Worm (Caenorhabditis elegans) whole organism, L4 larva: Measurements from ENCODE around the gene fln-1.
A peak's percentile ranks its signal among the peaks of the same experiment; 100 is the strongest.

ENCODE experiments used
- D1046.2 ChIP-seq: fragments of 200-800 bp; sonication (Bioruptor generic); IDR thresholded peaks from 2 replicates; pipeline ENCODE4 v1.3.6; 2022; ENCODE audit warnings: missing genetic modification characterization, missing compliant biosample characterization
- F10B5.3 ChIP-seq: sonication (generic microtip); optimal IDR thresholded peaks from 2 replicates; lab custom pipeline; 2016; ENCODE audit warnings: mild to moderate bottlenecking, missing genetic modification characterization, missing compliant biosample characterization
- T20F7.1 ChIP-seq: fragments of 200-800 bp; sonication (Bioruptor generic); optimal IDR thresholded peaks from 2 replicates; lab custom pipeline; 2018; ENCODE audit warnings: mild to moderate bottlenecking, missing genetic modification characterization, missing compliant biosample characterization
- T26A8.4 ChIP-seq: fragments of 200-800 bp; sonication (Bioruptor generic); IDR thresholded peaks from 2 replicates; pipeline ENCODE4 v1.3.6; 2022; ENCODE audit warnings: missing genetic modification characterization, missing compliant biosample characterization
- Y48G9A.11 ChIP-seq: fragments of 200-800 bp; sonication (Bioruptor generic); IDR thresholded peaks from 2 replicates; pipeline ENCODE4 v1.3.6; 2022; ENCODE audit warnings: missing genetic modification reagents, missing genetic modification characterization, missing compliant biosample characterization
- Y5F2A.4 ChIP-seq: fragments of 200-800 bp; sonication (Bioruptor generic); optimal IDR thresholded peaks from 2 replicates; lab custom pipeline; 2018; ENCODE audit warnings: mild to moderate bottlenecking, missing genetic modification characterization, missing compliant biosample characterization
- ZK337.2 ChIP-seq: fragments of 200-800 bp; sonication (Bioruptor generic); IDR thresholded peaks from 2 replicates; pipeline ENCODE4 v1.3.6; 2022; ENCODE audit warnings: missing genetic modification reagents, missing genetic modification characterization, missing compliant biosample characterization
- ceh-28 ChIP-seq: fragments of 150-350 bp; optimal IDR thresholded peaks from 2 replicates; lab custom pipeline; 2014; ENCODE audit warnings: missing biosample characterization, missing genetic modification reagents, missing genetic modification characterization
- ceh-32 ChIP-seq: sonication (generic microtip); optimal IDR thresholded peaks from 2 replicates; lab custom pipeline; 2016; ENCODE audit warnings: mild to moderate bottlenecking, missing genetic modification characterization, missing compliant biosample characterization; ENCODE audit not compliant: poor library complexity
- ceh-62 ChIP-seq: sonication (generic microtip); optimal IDR thresholded peaks from 2 replicates; lab custom pipeline; 2017; ENCODE audit warnings: missing biosample characterization, missing genetic modification characterization
- ces-1 ChIP-seq: fragments of 150-350 bp; sonication (generic microtip); optimal IDR thresholded peaks from 4 replicates; lab custom pipeline; 2014; ENCODE audit warnings: missing biosample characterization, missing genetic modification reagents, missing genetic modification characterization
- ctbp-1 ChIP-seq: fragments of 200-800 bp; sonication (Bioruptor generic); IDR thresholded peaks from 2 replicates; pipeline ENCODE4 v1.3.6; 2022; ENCODE audit warnings: missing genetic modification reagents, missing genetic modification characterization, missing compliant biosample characterization
- daf-16 ChIP-seq, 3 experiments: sonication (generic microtip); optimal IDR thresholded peaks; 2 replicates each; lab custom pipeline; 2016 to 2017; ENCODE audit warnings: missing genetic modification characterization in 3 of 3, missing genetic modification reagents in 3 of 3, mild to moderate bottlenecking in 2 of 3, missing compliant biosample characterization in 2 of 3, missing biosample characterization in 1 of 3, moderate library complexity in 1 of 3
- daf-8 ChIP-seq: fragments of 200-800 bp; sonication (Bioruptor generic); IDR thresholded peaks from 2 replicates; pipeline ENCODE4 v1.3.6; 2022; ENCODE audit warnings: missing genetic modification characterization, missing compliant biosample characterization
- dmd-6 ChIP-seq: fragments of 200-800 bp; sonication (Bioruptor generic); IDR thresholded peaks from 2 replicates; pipeline ENCODE4 v1.3.6; 2022; ENCODE audit warnings: missing genetic modification reagents, missing genetic modification characterization, missing compliant biosample characterization
- dmd-8 ChIP-seq: fragments of 200-800 bp; sonication (Bioruptor generic); IDR thresholded peaks from 2 replicates; pipeline ENCODE4 v1.3.6; 2022; ENCODE audit warnings: missing genetic modification characterization, missing compliant biosample characterization
- dve-1 ChIP-seq: sonication (generic microtip); optimal IDR thresholded peaks from 2 replicates; lab custom pipeline; 2017; ENCODE audit warnings: antibody characterized with exemption, mild to moderate bottlenecking, missing genetic modification characterization, missing compliant biosample characterization; ENCODE audit not compliant: insufficient read depth
- egl-27 ChIP-seq: sonication (generic microtip); optimal IDR thresholded peaks from 3 replicates; lab custom pipeline; 2017; ENCODE audit warnings: missing biosample characterization, missing genetic modification reagents, missing genetic modification characterization
- gei-8 ChIP-seq: fragments of 200-800 bp; sonication (Bioruptor generic); optimal IDR thresholded peaks from 2 replicates; lab custom pipeline; 2018; ENCODE audit warnings: mild to moderate bottlenecking, missing genetic modification characterization, missing compliant biosample characterization
- hif-1 ChIP-seq, 2 experiments: sonication (generic microtip); optimal IDR thresholded peaks; 2 replicates each; lab custom pipeline; 2016 to 2017; ENCODE audit warnings: missing compliant biosample characterization in 2 of 2, missing genetic modification characterization in 2 of 2, missing genetic modification reagents in 2 of 2, missing genotype in 2 of 2, mild to moderate bottlenecking in 1 of 2
- hmg-1.1 ChIP-seq: fragments of 200-800 bp; sonication (Bioruptor generic); IDR thresholded peaks from 2 replicates; pipeline ENCODE4 v1.3.6; 2022; ENCODE audit warnings: missing genetic modification reagents, missing genetic modification characterization, missing compliant biosample characterization
- lim-7 ChIP-seq: fragments of 200-800 bp; sonication (Bioruptor generic); IDR thresholded peaks from 2 replicates; pipeline ENCODE4 v1.3.6; 2022; ENCODE audit warnings: missing genetic modification characterization, missing compliant biosample characterization
- lin-1 ChIP-seq: fragments of 200-800 bp; sonication (Bioruptor generic); IDR thresholded peaks from 2 replicates; pipeline ENCODE4 v1.3.6; 2022; ENCODE audit warnings: missing genetic modification reagents, missing genetic modification characterization, missing compliant biosample characterization
- lin-13 ChIP-seq: fragments of 150-350 bp; optimal IDR thresholded peaks from 2 replicates; lab custom pipeline; 2014; ENCODE audit warnings: missing biosample characterization, missing genetic modification reagents, missing genetic modification characterization
- lin-29 ChIP-seq: fragments of 200-800 bp; sonication (Bioruptor generic); IDR thresholded peaks from 2 replicates; pipeline ENCODE4 v1.3.6; 2022; ENCODE audit warnings: missing genetic modification reagents, missing genetic modification characterization, missing compliant biosample characterization
- lin-39 ChIP-seq: fragments of 150-350 bp; optimal IDR thresholded peaks from 2 replicates; lab custom pipeline; 2014; ENCODE audit warnings: missing biosample characterization, missing genetic modification reagents, missing genetic modification characterization
- mdl-1 ChIP-seq, 2 experiments: fragments of 150-350 bp in 1 of 2; sonication (generic microtip) in 1 of 2; optimal IDR thresholded peaks; 2 replicates each; lab custom pipeline; 2014 to 2017; ENCODE audit warnings: missing biosample characterization in 2 of 2, missing genetic modification characterization in 2 of 2
- mep-1 ChIP-seq: fragments of 150-350 bp; sonication (generic microtip); optimal IDR thresholded peaks from 3 replicates; lab custom pipeline; 2014; ENCODE audit warnings: missing biosample characterization, missing genetic modification characterization
- mes-2 ChIP-seq: sonication (generic microtip); optimal IDR thresholded peaks from 2 replicates; lab custom pipeline; 2016; ENCODE audit warnings: missing genotype, mild to moderate bottlenecking, missing genetic modification characterization, missing compliant biosample characterization; ENCODE audit not compliant: poor library complexity, severe bottlenecking
- mxl-2 ChIP-seq: fragments of 200-800 bp; sonication (Bioruptor generic); conservative IDR thresholded peaks from 2 replicates; pipeline ENCODE4 v1.3.6; 2022; ENCODE audit warnings: missing genetic modification reagents, missing genetic modification characterization, missing compliant biosample characterization
- mxl-3 ChIP-seq: fragments of 200-800 bp; sonication (Bioruptor generic); optimal IDR thresholded peaks from 2 replicates; lab custom pipeline; 2018; ENCODE audit warnings: mild to moderate bottlenecking, missing genetic modification characterization, missing compliant biosample characterization
- nhr-102 ChIP-seq: sonication (generic microtip); optimal IDR thresholded peaks from 2 replicates; lab custom pipeline; 2016; ENCODE audit warnings: mild to moderate bottlenecking, missing genetic modification characterization, moderate library complexity, missing compliant biosample characterization
- nhr-111 ChIP-seq: fragments of 200-800 bp; sonication (Bioruptor generic); optimal IDR thresholded peaks from 2 replicates; lab custom pipeline; 2018; ENCODE audit warnings: mild to moderate bottlenecking, missing genetic modification characterization, missing compliant biosample characterization
- nhr-41 ChIP-seq: fragments of 200-800 bp; sonication (Bioruptor generic); IDR thresholded peaks from 2 replicates; pipeline ENCODE4 v1.3.6; 2022; ENCODE audit warnings: missing genetic modification reagents, missing genetic modification characterization, missing compliant biosample characterization
- nhr-48 ChIP-seq: sonication (generic microtip); optimal IDR thresholded peaks from 2 replicates; lab custom pipeline; 2016; ENCODE audit warnings: mild to moderate bottlenecking, missing genetic modification characterization, missing compliant biosample characterization
- nhr-77 ChIP-seq: fragments of 150-350 bp; optimal IDR thresholded peaks from 2 replicates; lab custom pipeline; 2014; ENCODE audit warnings: missing biosample characterization, missing genetic modification characterization
- pqm-1 ChIP-seq: sonication (generic microtip); optimal IDR thresholded peaks from 2 replicates; lab custom pipeline; 2017; ENCODE audit warnings: missing biosample characterization, missing genetic modification characterization
- saeg-2 ChIP-seq: fragments of 200-800 bp; sonication (Bioruptor generic); IDR thresholded peaks from 2 replicates; pipeline ENCODE4 v1.3.6; 2022; ENCODE audit warnings: missing genetic modification reagents, missing genetic modification characterization, missing compliant biosample characterization
- skn-1 ChIP-seq: fragments of 150-350 bp; optimal IDR thresholded peaks from 2 replicates; lab custom pipeline; 2014; ENCODE audit warnings: missing biosample characterization, missing genetic modification characterization
- tra-1 ChIP-seq: fragments of 200-800 bp; sonication (Bioruptor generic); IDR thresholded peaks from 2 replicates; pipeline ENCODE4 v1.3.6; 2022; ENCODE audit warnings: missing genetic modification reagents, missing genetic modification characterization, missing compliant biosample characterization
- unc-62 ChIP-seq, 3 experiments: fragments of 150-350 bp in 1 of 3; sonication (generic microtip); optimal IDR thresholded peaks in 2 of 3; peaks in 1 of 3; 1 replicate in 1 of 3; 2 replicates in 2 of 3; lab custom pipeline; 2014 to 2017; ENCODE audit warnings: missing biosample characterization in 3 of 3, missing genetic modification characterization in 3 of 3, missing genetic modification reagents in 3 of 3, missing genotype in 1 of 3
- zip-11 ChIP-seq: fragments of 200-800 bp; sonication (Bioruptor generic); IDR thresholded peaks from 2 replicates; pipeline ENCODE4 v1.3.6; 2022; ENCODE audit warnings: missing genetic modification characterization, missing compliant biosample characterization
- ztf-11 ChIP-seq: fragments of 150-350 bp; optimal IDR thresholded peaks from 2 replicates; lab custom pipeline; 2014; ENCODE audit warnings: missing biosample characterization, missing genetic modification characterization

Gene fln-1

DNA sequence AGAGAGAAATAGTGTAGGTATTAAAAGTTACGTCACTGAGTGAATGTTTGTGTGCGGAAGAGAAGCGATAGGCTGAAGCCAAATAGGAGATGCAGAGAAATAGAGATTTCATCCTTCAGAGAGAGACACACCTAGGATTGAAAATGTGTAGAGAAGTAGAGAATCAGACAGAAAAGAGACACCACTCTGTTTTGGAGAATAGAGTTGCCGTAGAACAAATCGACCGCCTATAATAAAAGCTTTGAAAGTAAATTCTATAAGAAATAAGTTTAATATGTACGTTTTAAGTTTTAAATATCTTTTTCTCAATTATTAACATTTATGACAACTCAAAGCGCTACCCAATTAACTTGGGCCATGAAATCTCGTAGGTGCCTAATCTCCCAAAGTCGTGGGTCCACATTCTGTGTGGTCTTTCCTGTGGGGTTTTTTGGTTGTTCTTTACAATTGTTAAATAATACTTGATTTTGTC is 34.6 kb upstream of the fln-1 start, which contains the start of gene T07A9.12 (continued):
- TF ChIP-seq mxl-2 (GFP tag; lab: Robert Waterston, UW) (no peak), gei-8 (GFP tag; lab: Kevin White, UChicago) (no peak), ztf-11 (tag; lab: Kevin White, UChicago) (no peak), lin-39 (tag; lab: Kevin White, UChicago) (no peak), skn-1 (tag; lab: Kevin White, UChicago) (no peak), dmd-8 (GFP tag; lab: Robert Waterston, UW) (no peak), Y5F2A.4 (no peak), T26A8.4 (no peak), lim-7 (GFP tag; lab: Robert Waterston, UW) (no peak), mep-1 (peak; percentile 83), lin-13 (GFP tag; lab: Kevin White, UChicago) (no peak), nhr-102 (tag; lab: Kevin White, UChicago) (peak; percentile 4), lin-29 (GFP tag; lab: Robert Waterston, UW) (no peak), dmd-6 (GFP tag; lab: Robert Waterston, UW) (peak; percentile 59), nhr-77 (tag; lab: Kevin White, UChicago) (peak; percentile 28), lin-1 (GFP tag; lab: Robert Waterston, UW) (0 out of 2 replicates have a peak, but pooled peaks have one; percentile 11), hmg-1.1 (GFP tag; lab: Robert Waterston, UW) (peak; percentile 85), ceh-28 (tag; lab: Kevin White, UChicago) (no peak), nhr-48 (tag; lab: Kevin White, UChicago) (peak; percentile 43)

DNA sequence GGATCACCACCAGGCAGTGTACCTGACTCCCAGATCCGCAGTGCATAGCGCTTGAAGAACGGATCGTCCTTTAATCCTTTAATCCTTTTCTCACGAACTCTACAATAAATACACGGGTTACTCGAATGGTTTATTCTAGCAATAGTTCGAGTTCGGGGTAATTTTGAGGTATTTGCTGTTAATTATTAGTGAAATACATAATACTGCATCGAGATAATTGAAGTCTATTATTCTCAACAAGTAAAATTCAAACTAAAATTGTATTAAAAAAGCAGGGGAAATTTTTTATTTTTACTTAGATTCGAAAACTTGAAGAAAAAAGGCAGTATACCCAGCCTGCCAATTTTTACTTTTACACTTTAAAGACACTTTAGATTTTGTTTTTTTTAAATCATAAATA is 34.1 kb upstream of the fln-1 start, which contains the start of gene kgb-1:
Gene kgb-1 (minus strand): TSS at position 101 of the 400 bp plus-strand sequence.
- TF ChIP-seq unc-62 (GFP tag; optimal IDR thresholded peaks at IDR 0.05 in 1 of 2; lab: Kevin White, UChicago), result peak in 1 of 2 experiments; percentile 36
- no peak for TF ChIP-seq unc-62 (tag; optimal IDR thresholded peaks at IDR 0.05; lab: Kevin White, UChicago)
- TF ChIP-seq lin-13 (GFP tag; lab: Kevin White, UChicago), result no peak

DNA sequence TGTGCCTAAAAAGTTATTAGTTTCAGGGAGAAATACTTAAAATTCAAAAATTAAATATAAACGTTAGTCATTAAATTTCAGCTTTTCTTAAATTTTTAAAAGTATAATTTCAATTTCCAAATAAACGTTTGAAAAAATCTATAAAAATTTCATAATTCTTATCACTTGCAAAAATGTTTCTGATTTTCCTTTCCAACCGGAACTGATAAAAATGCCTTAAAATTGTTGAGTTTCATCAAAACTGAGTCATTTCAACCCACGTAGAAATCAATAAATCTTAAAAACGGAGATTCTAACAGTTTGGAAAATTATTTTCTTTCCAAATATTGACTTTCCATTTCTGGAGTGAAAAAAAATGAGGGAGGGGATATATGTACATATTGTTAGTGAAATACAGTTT is 33.1 kb upstream of the fln-1 start:
- TF ChIP-seq mdl-1 (tag; optimal IDR thresholded peaks at IDR 0.05; lab: Kevin White, UChicago) (no peak), daf-16 (GFP tag; optimal IDR thresholded peaks at IDR 0.05; lab: Kevin White, UChicago) (no peak), daf-16 (tag; optimal IDR thresholded peaks at IDR 0.05; lab: Kevin White, UChicago) (peak; percentile 42), dmd-8 (GFP tag; lab: Robert Waterston, UW) (no peak), dmd-6 (GFP tag; lab: Robert Waterston, UW) (peak; percentile 18; the same call in 1 of the 2 replicates), pqm-1 (tag; lab: Kevin White, UChicago) (no peak), egl-27 (tag; lab: Kevin White, UChicago) (no peak), daf-8 (GFP tag; lab: Robert Waterston, UW) (no peak), zip-11 (GFP tag; lab: Robert Waterston, UW) (no peak), ces-1 (GFP tag; lab: Kevin White, UChicago) (no peak), ceh-62 (tag; lab: Kevin White, UChicago) (no peak), mxl-3 (GFP tag; lab: Kevin White, UChicago) (no peak), ceh-32 (tag; lab: Kevin White, UChicago) (no peak), unc-62 (GFP tag; optimal IDR thresholded peaks at IDR 0.05 in 1 of 2; lab: Kevin White, UChicago) (no peak), unc-62 (tag; optimal IDR thresholded peaks at IDR 0.05; lab: Kevin White, UChicago) (no peak), nhr-41 (GFP tag; lab: Robert Waterston, UW) (no peak), dve-1 (tag; lab: Kevin White, UChicago) (peak; percentile 31)

DNA sequence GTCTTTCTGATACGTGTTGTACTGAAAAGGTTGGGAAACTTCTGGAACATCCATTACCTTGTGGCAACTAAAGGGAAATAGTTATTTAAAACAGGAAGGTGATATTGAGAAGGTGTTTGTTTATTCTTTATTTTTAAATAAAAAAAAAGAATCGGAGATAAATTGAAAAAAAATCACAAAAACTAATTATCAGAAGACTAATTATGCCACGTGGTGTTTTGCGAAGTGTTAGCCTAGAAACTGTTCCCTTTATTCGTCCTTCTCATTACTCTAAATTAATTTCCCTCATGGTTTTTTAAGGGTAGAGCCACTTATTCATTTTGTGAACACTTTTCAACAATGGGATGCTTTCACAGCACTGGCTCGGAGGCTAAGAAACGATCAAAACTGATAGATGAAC is 25.6 kb upstream of the fln-1 start, which contains the start of gene gpa-4:
Gene gpa-4 (plus strand): TSS at position 301 of the 400 bp plus-strand sequence.
- TF ChIP-seq T20F7.1 (GFP tag; lab: Kevin White, UChicago), result no peak
- TF ChIP-seq Y48G9A.11, result no peak
- TF ChIP-seq pqm-1 (tag; lab: Kevin White, UChicago), result no peak
- TF ChIP-seq F10B5.3 (tag; lab: Kevin White, UChicago), result no peak
- no peak for TF ChIP-seq mxl-3 (GFP tag; lab: Kevin White, UChicago)
- TF ChIP-seq saeg-2 (GFP tag; lab: Robert Waterston, UW), result no peak
- no peak for TF ChIP-seq zip-11 (GFP tag; lab: Robert Waterston, UW)
- no peak for TF ChIP-seq D1046.2 (GFP tag; lab: Robert Waterston, UW)
- TF ChIP-seq ctbp-1 (GFP tag; lab: Robert Waterston, UW), result no peak
- no peak for TF ChIP-seq nhr-111
- no peak for TF ChIP-seq hif-1 (tag; optimal IDR thresholded peaks at IDR 0.05; lab: Kevin White, UChicago)
- TF ChIP-seq ztf-11 (tag; lab: Kevin White, UChicago), result no peak
- TF ChIP-seq tra-1 (GFP tag; lab: Robert Waterston, UW), result no peak
- no peak for TF ChIP-seq ZK337.2 (GFP tag; lab: Robert Waterston, UW)
- no peak for TF ChIP-seq mes-2
- TF ChIP-seq ceh-62 (tag; lab: Kevin White, UChicago), result no peak
